Worm (Caenorhabditis elegans) whole organism, early embryonic: ENCODE results near the gene F11E6.11.

Experiments
- ama-1 ChIP-seq: fragments of 150-350 bp; optimal IDR thresholded peaks from 2 replicates; lab custom pipeline; 2014
- ceh-13 ChIP-seq: fragments of 200-800 bp; sonication (Bioruptor generic); optimal IDR thresholded peaks from 2 replicates; lab custom pipeline; 2018; ENCODE audit warnings: mild to moderate bottlenecking, missing genetic modification characterization, missing compliant biosample characterization
- ets-7 ChIP-seq: sonication (generic microtip); optimal IDR thresholded peaks from 2 replicates; lab custom pipeline; 2016; ENCODE audit warnings: missing genotype, missing genetic modification characterization, missing compliant biosample characterization
- flt-1 ChIP-seq: fragments of 200-800 bp; sonication (Bioruptor generic); IDR thresholded peaks from 2 replicates; pipeline ENCODE4 v1.3.6; 2022; ENCODE audit warnings: missing genetic modification characterization, missing compliant biosample characterization
- pes-1 ChIP-seq: fragments of 200-800 bp; sonication (Bioruptor generic); IDR thresholded peaks from 2 replicates; pipeline ENCODE4 v1.3.6; 2022; ENCODE audit warnings: missing genetic modification reagents, missing genetic modification characterization, missing compliant biosample characterization
- tbx-11 ChIP-seq: fragments of 200-800 bp; sonication (Bioruptor generic); IDR thresholded peaks from 2 replicates; pipeline ENCODE4 v1.3.6; 2022; ENCODE audit warnings: missing genetic modification characterization, missing compliant biosample characterization
- tra-4 ChIP-seq: sonication (generic microtip); optimal IDR thresholded peaks from 2 replicates; lab custom pipeline; 2017; ENCODE audit warnings: missing genetic modification characterization, missing compliant biosample characterization

DNA sequence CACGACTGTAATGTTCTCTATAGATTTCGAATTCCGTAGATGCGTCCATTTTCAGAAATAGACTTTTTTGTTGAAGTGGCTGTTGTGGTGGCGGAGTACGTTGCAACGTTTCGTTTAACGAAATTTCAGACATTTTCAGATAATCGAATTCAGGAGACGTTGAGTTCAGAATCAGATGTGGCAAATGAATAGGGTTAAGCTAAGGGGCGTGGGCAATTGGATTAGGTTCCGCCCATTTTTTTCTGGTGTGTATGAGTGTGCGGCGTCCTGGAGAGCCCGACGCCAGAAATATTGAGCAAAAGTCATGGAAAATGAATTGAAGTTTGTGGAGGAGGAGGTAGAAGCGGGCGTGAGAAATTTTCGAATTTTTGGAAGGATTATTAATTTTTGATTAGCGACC, 29.3 kb upstream of the F11E6.11 start:
- TF ChIP-seq ama-1 (lab: Kevin White, UChicago) (no peak), tra-4 (tag; lab: Kevin White, UChicago) (no peak), ceh-13 (GFP tag; lab: Kevin White, UChicago) (no peak), ets-7 (no peak), pes-1 (GFP tag; lab: Robert Waterston, UW) (no peak), tbx-11 (GFP tag; lab: Robert Waterston, UW) (no peak), flt-1 (GFP tag; lab: Robert Waterston, UW) (no peak)
